Worm (Caenorhabditis elegans) whole organism, L3 larva: ENCODE data around the gene cyp-37A1.
A peak's percentile ranks its signal among the peaks of the same experiment; 100 is the strongest.

ENCODE experiments used
- aly-2 ChIP-seq: fragments of 150-350 bp; optimal IDR thresholded peaks from 2 replicates; lab custom pipeline; 2014; ENCODE audit warnings: missing biosample characterization, missing genetic modification characterization
- egl-27 ChIP-seq: sonication (generic microtip); optimal IDR thresholded peaks from 4 replicates; lab custom pipeline; 2017; ENCODE audit warnings: missing biosample characterization, missing genetic modification reagents, missing genetic modification characterization
- nhr-12 ChIP-seq: fragments of 150-350 bp; optimal IDR thresholded peaks from 2 replicates; lab custom pipeline; 2014; ENCODE audit warnings: missing biosample characterization, missing genetic modification characterization
- nhr-28 ChIP-seq: fragments of 150-350 bp; optimal IDR thresholded peaks from 2 replicates; lab custom pipeline; 2014; ENCODE audit warnings: missing biosample characterization, missing genetic modification characterization
- pha-4 ChIP-seq: fragments of 150-350 bp; optimal IDR thresholded peaks from 2 replicates; lab custom pipeline; 2014; ENCODE audit warnings: missing biosample characterization, missing genetic modification reagents, missing genetic modification characterization

DNA sequence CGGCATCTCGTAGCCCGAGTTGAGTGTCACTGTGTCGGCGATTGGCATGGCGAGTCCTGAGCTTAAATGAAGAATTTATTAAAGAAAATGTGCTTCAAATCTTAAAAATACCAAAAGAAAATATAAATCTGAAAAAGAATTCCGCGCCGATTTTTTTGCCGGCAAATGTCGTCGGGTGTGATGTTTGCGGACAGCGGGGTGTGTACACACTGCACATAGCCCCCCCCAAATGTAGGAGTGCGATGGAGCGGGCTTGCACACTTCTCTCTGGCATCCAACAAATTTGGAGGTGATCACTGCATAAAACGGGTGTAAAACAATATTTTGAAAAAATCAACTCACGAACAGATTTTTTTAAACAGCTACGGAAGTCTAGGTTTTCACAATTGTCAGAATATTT is 40.6 kb downstream of the cyp-37A1 start, which contains the start of gene Y39G8B.2:
- TF ChIP-seq aly-2 (tag; lab: Kevin White, UChicago) (no peak), pha-4 (tag; lab: Kevin White, UChicago) (peak; percentile 97), nhr-28 (tag; lab: Kevin White, UChicago) (no peak), nhr-12 (tag; lab: Kevin White, UChicago) (no peak), egl-27 (tag; lab: Kevin White, UChicago) (no peak)
